Fruit fly (Drosophila melanogaster): Measurements from ENCODE around the gene Gat.

dm6 chr4:659058-659588 lies 29.6 kb downstream of the Gat start:
- TF ChIP-seq Rel (GFP tag; optimal IDR thresholded peaks at IDR 0.05) (no peak), Rel (tag; optimal IDR thresholded peaks at IDR 0.05) (no peak), usp (GFP tag; optimal IDR thresholded peaks at IDR 0.05) (no peak), psq (GFP tag; optimal IDR thresholded peaks at IDR 0.05) (no peak), pan (optimal IDR thresholded peaks at IDR 0.05) (no peak), Hr78 (GFP tag; optimal IDR thresholded peaks at IDR 0.05) (no peak), br (GFP tag; optimal IDR thresholded peaks at IDR 0.05) (no peak), HLH106 (tag; optimal IDR thresholded peaks at IDR 0.05) (no peak)

All from whole organism, wandering third instar larva.